Worm (Caenorhabditis elegans): ENCODE data around the gene cmk-1.

DNA sequence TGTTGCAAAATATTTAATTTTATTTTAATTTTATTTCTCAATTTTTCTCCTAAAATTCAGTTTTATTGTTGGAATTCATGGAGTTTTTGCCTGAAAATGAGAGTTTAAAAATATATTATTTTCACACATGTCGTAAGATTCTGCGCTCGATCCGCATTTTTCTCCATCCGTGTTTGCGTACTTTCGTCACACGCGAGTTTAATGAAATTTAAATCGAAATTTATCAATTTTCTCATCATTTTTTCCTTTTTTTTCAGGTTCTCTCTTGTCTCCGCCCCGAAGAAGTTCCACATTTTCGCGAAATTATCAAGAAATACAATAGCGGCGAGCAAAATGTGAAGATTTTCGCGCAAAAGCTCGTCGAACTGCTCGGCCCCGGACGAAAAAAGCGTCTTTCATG lies 22.2 kb downstream of the cmk-1 start:
- no peak for TF ChIP-seq tbx-2 (tag; optimal IDR thresholded peaks at IDR 0.05)
- no peak for TF ChIP-seq nhr-77 (tag; optimal IDR thresholded peaks at IDR 0.05)
- no peak for TF ChIP-seq R02D3.7 (tag; optimal IDR thresholded peaks at IDR 0.05)
- no peak for TF ChIP-seq ceh-82 (tag; optimal IDR thresholded peaks at IDR 0.05)
- TF ChIP-seq nhr-28 (tag; optimal IDR thresholded peaks at IDR 0.05) = no peak
- no peak for TF ChIP-seq pha-4 (tag; optimal IDR thresholded peaks at IDR 0.05)
- TF ChIP-seq elt-2 (tag; optimal IDR thresholded peaks at IDR 0.05) = no peak
- TF ChIP-seq elt-1 (tag; optimal IDR thresholded peaks at IDR 0.05) = no peak
- TF ChIP-seq ama-1 (optimal IDR thresholded peaks at IDR 0.05) = no peak
- TF ChIP-seq nhr-11 (tag; optimal IDR thresholded peaks at IDR 0.05) = no peak
- TF ChIP-seq fos-1 (tag; optimal IDR thresholded peaks at IDR 0.05) = no peak
- no peak for TF ChIP-seq unc-39 (tag; optimal IDR thresholded peaks at IDR 0.05)
- no peak for TF ChIP-seq elt-3 (tag; optimal IDR thresholded peaks at IDR 0.05)
- TF ChIP-seq nhr-43 (tag; optimal IDR thresholded peaks at IDR 0.05; ENCODE audit: poor library complexity, severe bottlenecking) = no peak

Data from whole organism, L3 larva.